Fruit fly (Drosophila melanogaster) whole organism, embryonic: ENCODE data around the gene Rcd2.

Experiments used
- ATbp ChIP-seq: fragments of 200-800 bp; sonication (Bioruptor generic); optimal IDR thresholded peaks from 2 replicates; lab custom pipeline; 2017; ENCODE audit warnings: missing biosample characterization, mild to moderate bottlenecking, missing genetic modification characterization, missing genetic modification reagents
- Abd-B ChIP-seq: fragments of 200-800 bp; sonication (Bioruptor generic); optimal IDR thresholded peaks from 2 replicates; lab custom pipeline; 2018; ENCODE audit warnings: missing biosample characterization, mild to moderate bottlenecking, missing genetic modification characterization, moderate library complexity
- Adf1 ChIP-seq: fragments of 200-800 bp; sonication (Bioruptor generic); IDR thresholded peaks from 2 replicates; pipeline ENCODE4 v1.3.6; 2022; ENCODE audit warnings: missing biosample characterization, missing genetic modification characterization
- CG10147 ChIP-seq: fragments of 200-800 bp; sonication (Bioruptor generic); optimal IDR thresholded peaks from 2 replicates; lab custom pipeline; 2019; ENCODE audit warnings: missing biosample characterization, mild to moderate bottlenecking, missing genetic modification characterization, moderate library complexity
- CG11456 ChIP-seq: fragments of 200-800 bp; sonication (Bioruptor generic); IDR thresholded peaks from 3 replicates; pipeline ENCODE4 v1.3.6; 2022; ENCODE audit warnings: missing biosample characterization, missing genetic modification characterization
- CG12659 ChIP-seq: fragments of 200-800 bp; sonication (Bioruptor generic); optimal IDR thresholded peaks from 3 replicates; lab custom pipeline; 2017; ENCODE audit warnings: mild to moderate bottlenecking, missing biosample characterization, missing genetic modification reagents, missing genetic modification characterization
- CG15479 ChIP-seq: fragments of 200-800 bp; sonication (Bioruptor generic); optimal IDR thresholded peaks from 3 replicates; lab custom pipeline; 2019; ENCODE audit warnings: missing biosample characterization, mild to moderate bottlenecking, missing genetic modification characterization, moderate library complexity
- CG1647 ChIP-seq: fragments of 200-800 bp; sonication (Bioruptor generic); optimal IDR thresholded peaks from 3 replicates; lab custom pipeline; 2016; ENCODE audit warnings: missing biosample characterization, missing genetic modification characterization
- CG17361 ChIP-seq: fragments of 200-800 bp; sonication (Bioruptor generic); IDR thresholded peaks from 3 replicates; pipeline ENCODE4 v1.3.6; 2022; ENCODE audit warnings: missing biosample characterization, missing genetic modification characterization
- CG17912 ChIP-seq: fragments of 200-800 bp; sonication (Bioruptor generic); optimal IDR thresholded peaks from 2 replicates; lab custom pipeline; 2018; ENCODE audit warnings: missing biosample characterization, mild to moderate bottlenecking, missing genetic modification characterization
- CG33213 ChIP-seq: fragments of 200-800 bp; sonication (Bioruptor generic); optimal IDR thresholded peaks from 3 replicates; lab custom pipeline; 2016; ENCODE audit warnings: missing biosample characterization, missing genetic modification characterization
- CG4617 ChIP-seq: fragments of 200-800 bp; sonication (Bioruptor generic); optimal IDR thresholded peaks from 3 replicates; lab custom pipeline; 2016; ENCODE audit warnings: missing biosample characterization, missing genetic modification characterization, borderline replicate concordance
- CG4707 ChIP-seq: fragments of 200-800 bp; sonication (Bioruptor generic); optimal IDR thresholded peaks from 2 replicates; lab custom pipeline; 2018; ENCODE audit warnings: missing biosample characterization, mild to moderate bottlenecking, missing genetic modification characterization, moderate library complexity
- CG6689 ChIP-seq: fragments of 200-800 bp; sonication (Bioruptor generic); IDR thresholded peaks from 2 replicates; pipeline ENCODE4 v1.3.6; 2022; ENCODE audit warnings: missing biosample characterization, missing genetic modification characterization
- CG7556 ChIP-seq: fragments of 200-800 bp; sonication (Bioruptor generic); optimal IDR thresholded peaks from 2 replicates; lab custom pipeline; 2017; ENCODE audit warnings: missing biosample characterization, mild to moderate bottlenecking, missing genetic modification characterization
- CG8765 ChIP-seq: fragments of 200-800 bp; sonication (Bioruptor generic); IDR thresholded peaks from 2 replicates; pipeline ENCODE4 v1.3.6; 2022; ENCODE audit warnings: missing biosample characterization, missing genetic modification characterization
- CG8944 ChIP-seq: fragments of 200-800 bp; sonication (Bioruptor generic); optimal IDR thresholded peaks from 3 replicates; lab custom pipeline; 2016; ENCODE audit warnings: missing biosample characterization, missing genetic modification characterization
- CrebB ChIP-seq: fragments of 200-800 bp; sonication (Bioruptor generic); optimal IDR thresholded peaks from 3 replicates; lab custom pipeline; 2018; ENCODE audit warnings: missing biosample characterization, mild to moderate bottlenecking, missing genetic modification characterization
- ERR ChIP-seq: fragments of 200-800 bp; sonication (Bioruptor generic); optimal IDR thresholded peaks from 2 replicates; lab custom pipeline; 2016; ENCODE audit warnings: missing biosample characterization, missing genetic modification characterization
- H15 ChIP-seq: fragments of 200-800 bp; sonication (Bioruptor generic); IDR thresholded peaks from 3 replicates; pipeline ENCODE4 v1.3.6; 2022; ENCODE audit warnings: missing biosample characterization, missing genetic modification characterization
- HLHmδ ChIP-seq: fragments of 200-800 bp; sonication (Bioruptor generic); optimal IDR thresholded peaks from 2 replicates; lab custom pipeline; 2018; ENCODE audit warnings: missing biosample characterization, mild to moderate bottlenecking, missing genetic modification characterization, moderate library complexity
- Hmr ChIP-seq: fragments of 200-800 bp; sonication (Bioruptor generic); optimal IDR thresholded peaks from 3 replicates; lab custom pipeline; 2017; ENCODE audit warnings: mild to moderate bottlenecking, missing biosample characterization, missing genetic modification reagents, missing genetic modification characterization
- Hr51 ChIP-seq, 2 experiments: fragments of 200-800 bp; sonication (Bioruptor generic); optimal IDR thresholded peaks; 2 replicates in 1 of 2; 3 replicates in 1 of 2; lab custom pipeline; 2016 to 2018; ENCODE audit warnings: missing biosample characterization in 2 of 2, missing genetic modification characterization in 2 of 2, mild to moderate bottlenecking in 1 of 2, moderate library complexity in 1 of 2
- Lhr ChIP-seq: fragments of 200-800 bp; sonication (Bioruptor generic); optimal IDR thresholded peaks from 3 replicates; lab custom pipeline; 2017; ENCODE audit warnings: mild to moderate bottlenecking, missing biosample characterization, missing genetic modification reagents, missing genetic modification characterization
- Myb ChIP-seq: fragments of 200-800 bp; sonication (Bioruptor generic); optimal IDR thresholded peaks from 2 replicates; lab custom pipeline; 2016; ENCODE audit warnings: missing biosample characterization, missing genetic modification characterization
- NC2α ChIP-seq: fragments of 200-800 bp; sonication (Bioruptor generic); optimal IDR thresholded peaks from 2 replicates; lab custom pipeline; 2016; ENCODE audit warnings: missing biosample characterization, missing genetic modification characterization
- NC2β ChIP-seq: fragments of 200-800 bp; sonication (Bioruptor generic); optimal IDR thresholded peaks from 2 replicates; lab custom pipeline; 2016; ENCODE audit warnings: missing biosample characterization, missing genetic modification characterization
- Pdp1 ChIP-seq, 2 experiments: fragments of 200-800 bp; sonication (Bioruptor generic); optimal IDR thresholded peaks; 3 replicates each; lab custom pipeline; 2016; ENCODE audit warnings: missing biosample characterization in 2 of 2, missing genetic modification characterization in 2 of 2, mild to moderate bottlenecking in 1 of 2, moderate library complexity in 1 of 2
- Ssrp ChIP-seq: fragments of 200-800 bp; sonication (Bioruptor generic); optimal IDR thresholded peaks from 2 replicates; lab custom pipeline; 2018; ENCODE audit warnings: missing biosample characterization, mild to moderate bottlenecking, missing genetic modification characterization, moderate library complexity
- Taf1 ChIP-seq: fragments of 200-800 bp; sonication (Bioruptor generic); IDR thresholded peaks from 2 replicates; pipeline ENCODE4 v1.3.6; 2022; ENCODE audit warnings: missing biosample characterization, missing genetic modification characterization
- ap ChIP-seq: fragments of 200-800 bp; sonication (Bioruptor generic); IDR thresholded peaks from 2 replicates; pipeline ENCODE4 v1.3.6; 2022; ENCODE audit warnings: missing biosample characterization, missing genetic modification characterization
- danr ChIP-seq: fragments of 200-800 bp; sonication (Bioruptor generic); IDR thresholded peaks from 2 replicates; pipeline ENCODE4 v1.3.6; 2022; ENCODE audit warnings: missing biosample characterization, missing genetic modification characterization
- dimm ChIP-seq: fragments of 200-800 bp; sonication (Bioruptor generic); IDR thresholded peaks from 2 replicates; pipeline ENCODE4 v1.3.6; 2022; ENCODE audit warnings: missing biosample characterization, missing genetic modification characterization
- disco-r ChIP-seq: fragments of 200-800 bp; sonication (Bioruptor generic); optimal IDR thresholded peaks from 2 replicates; lab custom pipeline; 2016; ENCODE audit warnings: missing biosample characterization, missing genetic modification characterization
- fd102C ChIP-seq: fragments of 200-800 bp; sonication (Bioruptor generic); optimal IDR thresholded peaks from 2 replicates; lab custom pipeline; 2018; ENCODE audit warnings: missing biosample characterization, mild to moderate bottlenecking, missing genetic modification characterization, moderate library complexity
- fd64A ChIP-seq: fragments of 200-800 bp; sonication (Bioruptor generic); optimal IDR thresholded peaks from 3 replicates; lab custom pipeline; 2018; ENCODE audit warnings: missing biosample characterization, mild to moderate bottlenecking, missing genetic modification characterization
- gem ChIP-seq: fragments of 200-800 bp; sonication (Bioruptor generic); optimal IDR thresholded peaks from 2 replicates; lab custom pipeline; 2019; ENCODE audit warnings: missing biosample characterization, mild to moderate bottlenecking, missing genetic modification characterization, moderate library complexity
- gro ChIP-seq: fragments of 200-800 bp; sonication (Bioruptor generic); optimal IDR thresholded peaks from 2 replicates; lab custom pipeline; 2016; ENCODE audit warnings: missing biosample characterization, missing genetic modification characterization
- h ChIP-seq: fragments of >200 bp; optimal IDR thresholded peaks from 2 replicates; lab custom pipeline; 2017
- ham ChIP-seq: fragments of 200-800 bp; sonication (Bioruptor generic); IDR thresholded peaks from 2 replicates; pipeline ENCODE4 v1.3.6; 2022; ENCODE audit warnings: missing biosample characterization, missing genetic modification characterization
- hth ChIP-seq: fragments of >200 bp; optimal IDR thresholded peaks from 2 replicates; lab custom pipeline; 2017; ENCODE audit warnings: inconsistent platforms
- lmd ChIP-seq: fragments of 200-800 bp; sonication (Bioruptor generic); IDR thresholded peaks from 2 replicates; pipeline ENCODE4 v1.3.6; 2022; ENCODE audit warnings: missing biosample characterization, missing genetic modification characterization
- mam ChIP-seq: fragments of 200-800 bp; sonication (Bioruptor generic); optimal IDR thresholded peaks from 3 replicates; lab custom pipeline; 2016; ENCODE audit warnings: missing biosample characterization, missing genetic modification characterization
- nau ChIP-seq: fragments of 200-800 bp; sonication (Bioruptor generic); optimal IDR thresholded peaks from 3 replicates; lab custom pipeline; 2017; ENCODE audit warnings: missing biosample characterization, mild to moderate bottlenecking, missing genetic modification characterization, missing genetic modification reagents
- pum ChIP-seq: fragments of 200-800 bp; sonication (Bioruptor generic); optimal IDR thresholded peaks from 2 replicates; lab custom pipeline; 2016; ENCODE audit warnings: missing biosample characterization, missing genetic modification characterization
- sc ChIP-seq, 3 experiments: fragments of >200 bp in 2 of 3; fragments of 200-800 bp in 1 of 3; sonication (Bioruptor generic) in 1 of 3; optimal IDR thresholded peaks; 2 replicates in 2 of 3; 3 replicates in 1 of 3; lab custom pipeline; 2017; ENCODE audit warnings: mild to moderate bottlenecking in 1 of 3, missing biosample characterization in 1 of 3, missing genetic modification characterization in 1 of 3, missing genetic modification reagents in 1 of 3
- sim ChIP-seq: fragments of 200-800 bp; sonication (Bioruptor generic); IDR thresholded peaks from 2 replicates; pipeline ENCODE4 v1.3.6; 2022; ENCODE audit warnings: missing biosample characterization, missing genetic modification characterization
- sima ChIP-seq: fragments of 200-800 bp; sonication (Bioruptor generic); optimal IDR thresholded peaks from 2 replicates; lab custom pipeline; 2016; ENCODE audit warnings: missing biosample characterization, missing genetic modification characterization
- wor ChIP-seq: fragments of 200-800 bp; sonication (Bioruptor generic); IDR thresholded peaks from 2 replicates; pipeline ENCODE4 v1.3.6; 2022; ENCODE audit warnings: missing biosample characterization, missing genetic modification characterization
- zen ChIP-seq: fragments of 200-800 bp; sonication (Bioruptor generic); optimal IDR thresholded peaks from 3 replicates; lab custom pipeline; 2018; ENCODE audit warnings: missing biosample characterization, mild to moderate bottlenecking, missing genetic modification characterization, moderate library complexity

The Rcd2 gene

DNA sequence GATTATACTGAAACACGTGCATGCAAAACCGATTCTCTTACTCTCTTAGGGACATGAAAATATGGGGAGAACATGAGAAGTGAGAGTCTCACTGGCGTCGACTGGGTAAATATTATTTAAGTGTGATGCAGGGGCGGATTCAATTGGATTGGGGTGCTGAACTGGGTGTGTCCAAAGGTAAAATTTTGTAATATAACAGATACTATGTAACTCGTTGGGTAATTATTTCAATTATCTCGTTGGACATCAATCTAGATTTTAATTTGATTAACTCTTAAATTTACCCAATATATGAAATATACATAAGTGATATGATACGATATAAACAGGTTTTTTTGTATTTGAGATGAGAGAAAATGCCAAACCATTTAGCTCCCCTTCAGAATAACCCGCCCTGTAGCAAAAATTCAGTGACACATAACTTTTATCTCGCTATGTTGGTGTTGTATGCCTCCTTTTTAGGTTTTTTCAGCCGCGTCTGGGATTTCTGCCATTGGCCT, 32.0 kb downstream of the Rcd2 start (continued):
- TF ChIP-seq danr (GFP tag; lab: Robert Waterston, UW) (peak; percentile 85), H15 (GFP tag; lab: Robert Waterston, UW) (peak; percentile 91), Hr51 (GFP tag; optimal IDR thresholded peaks at IDR 0.05; lab: Kevin White, UChicago) (peak; percentile 88 to 90), wor (GFP tag; lab: Robert Waterston, UW) (peak; percentile 42; the same call in 1 of the 2 replicates), Lhr (GFP tag; lab: Kevin White, UChicago) (peak; percentile 37), CG33213 (peak; percentile 81), NC2β (GFP tag; lab: Kevin White, UChicago) (peak; percentile 82), fd64A (GFP tag; lab: Kevin White, UChicago) (peak; percentile 58), ham (GFP tag; lab: Robert Waterston, UW) (peak; percentile 79; the same call in 1 of the 2 replicates), Taf1 (GFP tag; lab: Robert Waterston, UW) (peak; percentile 96), CG8765 (peak; percentile 84; the same call in 1 of the 2 replicates), CG6689 (peak; percentile 94), lmd (GFP tag; lab: Robert Waterston, UW) (peak; percentile 96), mam (peak; percentile 97), Hmr (GFP tag; lab: Kevin White, UChicago) (peak; percentile 97), CrebB (tag; lab: Kevin White, UChicago) (peak; percentile 91), CG4707 (GFP tag; lab: Kevin White, UChicago) (peak; percentile 66), ap (peak; percentile 68), NC2α (GFP tag; lab: Kevin White, UChicago) (peak; percentile 81), gem (tag; lab: Kevin White, UChicago) (peak; percentile 95), Abd-B (GFP tag; lab: Kevin White, UChicago) (peak; percentile 96), nau (peak; percentile 89), CG12659 (GFP tag; lab: Kevin White, UChicago) (peak; percentile 95), ERR (GFP tag; lab: Kevin White, UChicago) (peak; percentile 90), CG17912 (GFP tag; lab: Kevin White, UChicago) (peak; percentile 20), sima (GFP tag; lab: Kevin White, UChicago) (peak; percentile 48), CG15479 (GFP tag; lab: Kevin White, UChicago) (no peak), disco-r (peak; percentile 84), CG17361 (GFP tag; lab: Robert Waterston, UW) (peak; percentile 93), CG10147 (GFP tag; lab: Kevin White, UChicago) (peak; percentile 97), CG1647 (GFP tag; lab: Kevin White, UChicago) (peak; percentile 92), Myb (GFP tag; lab: Kevin White, UChicago) (peak; percentile 79), sim (GFP tag; lab: Robert Waterston, UW) (peak; percentile 64; the same call in 1 of the 2 replicates), Pdp1 (GFP tag; optimal IDR thresholded peaks at IDR 0.05; lab: Kevin White, UChicago) (peak; percentile 94 to 95), CG4617 (GFP tag; lab: Kevin White, UChicago) (peak; percentile 59), h (lab: Kevin White, UChicago) (no peak), HLHmδ (GFP tag; lab: Kevin White, UChicago) (peak; percentile 37), sc (optimal IDR thresholded peaks at IDR 0.05; lab: Kevin White, UChicago) (no peak), sc (GFP tag; optimal IDR thresholded peaks at IDR 0.05; lab: Kevin White, UChicago) (peak; percentile 49), CG8944 (GFP tag; lab: Kevin White, UChicago) (peak; percentile 88), gro (GFP tag; lab: Kevin White, UChicago) (peak; percentile 94), ATbp (peak; percentile 72), dimm (peak; percentile 62), hth (lab: Kevin White, UChicago) (no peak), Ssrp (tag; lab: Kevin White, UChicago) (peak; percentile 84), zen (tag; lab: Kevin White, UChicago) (peak; percentile 83), pum (peak; percentile 89), Adf1 (GFP tag; lab: Robert Waterston, UW) (peak; percentile 82), CG7556 (peak; percentile 93), CG11456 (GFP tag; lab: Robert Waterston, UW) (peak; percentile 97), fd102C (no peak)
